Worm (Caenorhabditis elegans) whole organism, L4/young adult: ENCODE data around the gene unc-53.

ENCODE experiments used
- W03F9.2 ChIP-seq: fragments of 150-350 bp; optimal IDR thresholded peaks from 2 replicates; lab custom pipeline; 2014; ENCODE audit warnings: missing biosample characterization, missing genetic modification characterization
- dao-5 ChIP-seq: sonication (generic microtip); optimal IDR thresholded peaks from 2 replicates; lab custom pipeline; 2016; ENCODE audit warnings: missing genotype, missing genetic modification characterization, moderate library complexity, missing compliant biosample characterization
- him-1 ChIP-seq: sonication (generic microtip); optimal IDR thresholded peaks from 2 replicates; lab custom pipeline; 2016; ENCODE audit warnings: missing genotype, missing genetic modification reagents, missing genetic modification characterization, missing compliant biosample characterization

unc-53 gene

DNA sequence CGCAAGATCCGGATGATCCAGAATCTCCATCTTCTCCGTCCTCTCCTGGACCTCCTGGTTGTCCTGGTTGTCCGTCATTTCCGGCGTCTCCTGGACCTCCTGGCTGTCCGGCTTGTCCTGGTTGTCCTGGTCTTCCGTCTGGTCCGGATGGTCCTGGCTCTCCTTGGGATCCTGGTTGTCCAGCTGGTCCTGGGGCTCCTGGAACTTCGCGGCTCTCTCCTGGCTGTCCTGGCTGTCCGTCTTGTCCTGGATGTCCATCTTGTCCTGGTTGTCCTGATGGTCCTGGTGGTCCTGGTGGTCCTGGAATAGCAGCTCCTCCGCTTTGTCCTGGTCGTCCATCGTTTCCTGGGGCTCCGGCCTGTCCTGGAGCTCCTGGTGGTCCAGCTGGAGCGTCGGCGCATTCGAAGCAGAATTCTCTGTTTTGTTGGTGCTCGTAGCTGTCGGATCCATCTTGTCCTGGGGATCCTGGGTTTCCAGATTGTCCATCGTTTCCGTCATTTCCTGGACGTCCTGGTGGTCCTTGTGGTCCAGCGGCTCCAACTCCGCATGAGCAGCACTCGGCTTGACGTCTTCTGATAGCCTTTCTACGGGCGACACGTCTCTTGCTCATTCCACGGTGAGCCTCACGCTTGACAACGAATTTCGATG lies 76.6 kb downstream of the unc-53 start:
- TF ChIP-seq him-1 (tag; lab: Kevin White, UChicago): no peak
- TF ChIP-seq W03F9.2 (tag; lab: Kevin White, UChicago): no peak
- TF ChIP-seq dao-5 (tag; lab: Kevin White, UChicago): no peak

DNA sequence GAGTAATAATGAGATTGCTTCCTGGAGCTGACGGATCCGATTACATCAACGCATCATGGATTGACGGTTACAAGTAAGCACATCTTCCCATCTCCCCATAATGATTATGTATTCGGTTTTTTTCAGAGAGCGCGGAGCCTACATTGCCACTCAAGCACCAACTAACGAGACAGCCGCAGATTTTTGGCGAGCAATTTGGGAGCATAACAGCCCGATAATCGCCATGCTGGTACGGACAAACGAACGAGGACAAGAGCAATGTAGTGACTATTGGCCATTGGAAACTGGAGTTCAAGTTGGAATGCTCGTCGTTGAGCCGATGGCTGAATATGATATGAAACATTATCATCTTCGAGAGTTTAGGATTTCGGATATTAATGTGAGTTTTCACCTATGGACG lies 78.3 kb downstream of the unc-53 start:
- no peak for TF ChIP-seq W03F9.2 (tag; lab: Kevin White, UChicago)
- TF ChIP-seq him-1 (tag; lab: Kevin White, UChicago): no peak
- no peak for TF ChIP-seq dao-5 (tag; lab: Kevin White, UChicago)
